Fruit fly (Drosophila melanogaster) whole organism, adult: ENCODE data around the gene CG6791.

ENCODE experiments used
- Hr96 ChIP-seq: fragments of 200-800 bp; sonication (Bioruptor generic); optimal IDR thresholded peaks from 2 replicates; lab custom pipeline; 2016; ENCODE audit warnings: missing biosample characterization, missing genetic modification characterization
- cic ChIP-seq: fragments of 200-800 bp; sonication (Bioruptor generic); optimal IDR thresholded peaks from 2 replicates; lab custom pipeline; 2017; ENCODE audit warnings: missing biosample characterization, mild to moderate bottlenecking, missing genetic modification characterization, moderate library complexity

dm6 chr3R:11603136-11603535, 13.2 kb upstream of the CG6791 start:
- TF ChIP-seq Hr96 (GFP tag; lab: Kevin White, UChicago) (no peak), cic (GFP tag; lab: Kevin White, UChicago) (no peak)
